Worm (Caenorhabditis elegans): ENCODE results near the gene pqn-51.

The pqn-51 gene

ce11 chrV:5049333-5049942 lies at the start of gene pqn-51, which contains the start of gene K11D12.14:
pqn-51 (plus strand) TSS chrV:5049607.
K11D12.14 (plus strand) TSS chrV:5049636.
- no peak for TF ChIP-seq unc-62 (GFP tag; optimal IDR thresholded peaks at IDR 0.05)

DNA sequence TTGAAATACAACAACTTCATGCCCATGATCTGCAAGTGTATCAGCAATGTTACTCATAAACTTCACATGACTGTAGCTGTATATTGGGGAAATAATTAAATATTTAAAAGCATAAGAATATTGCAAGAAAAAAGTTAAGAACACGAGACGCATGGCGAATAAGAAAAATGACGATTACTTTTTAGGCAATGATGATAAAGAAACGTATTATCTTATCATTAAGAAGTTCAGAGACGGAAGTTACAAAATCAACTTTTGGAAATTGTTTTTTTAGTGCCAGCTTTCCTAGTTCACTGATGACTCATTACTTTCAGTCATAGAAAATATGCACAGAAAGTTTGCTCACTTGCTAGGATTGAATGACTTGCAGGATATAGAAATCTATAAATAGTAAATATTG lies 49.0 kb upstream of the pqn-51 start, which contains the start of gene ugt-7:
Gene ugt-7 (minus strand): TSS at position 161 of the 400 bp plus-strand sequence.
- TF ChIP-seq unc-62 (GFP tag; optimal IDR thresholded peaks at IDR 0.05) = no peak

- TF ChIP-seq unc-62 (GFP tag; optimal IDR thresholded peaks at IDR 0.05) = no peak
Measured at ce11 chrV:5001386-5001785, 48.0 kb upstream of the pqn-51 start, which contains the start of gene srr-8. srr-8 (plus strand) TSS chrV:5001686.

ce11 chrV:5012193-5012853 lies 37.1 kb upstream of the pqn-51 start, which contains the start of gene srr-6:
srr-6 (plus strand) TSS chrV:5012803.
- TF ChIP-seq unc-62 (GFP tag; optimal IDR thresholded peaks at IDR 0.05) = no peak

DNA sequence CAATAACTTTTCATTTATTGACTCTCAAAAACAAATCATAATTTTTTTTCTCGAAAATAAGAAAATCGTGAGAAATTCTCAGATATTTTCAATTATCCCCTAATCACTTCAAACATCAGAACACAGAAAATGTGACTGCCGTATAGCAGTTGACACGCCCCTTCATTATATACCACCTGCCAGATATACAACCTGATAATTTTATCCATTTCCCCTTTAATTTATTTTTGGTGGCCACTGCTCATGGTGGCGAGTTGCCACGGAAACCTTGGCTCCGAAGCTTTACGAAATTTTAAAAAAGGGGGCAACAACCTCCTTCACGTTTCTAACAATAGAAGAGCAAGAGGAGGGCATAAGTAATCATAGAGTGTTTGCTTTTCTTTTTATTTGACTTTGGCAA lies 32.7 kb upstream of the pqn-51 start:
- TF ChIP-seq unc-62 (GFP tag; optimal IDR thresholded peaks at IDR 0.05) = no peak

ce11 chrV:5018067-5018466 lies 31.3 kb upstream of the pqn-51 start:
- TF ChIP-seq unc-62 (GFP tag; optimal IDR thresholded peaks at IDR 0.05) = no peak

- no peak for TF ChIP-seq unc-62 (GFP tag; optimal IDR thresholded peaks at IDR 0.05)
Measured at ce11 chrV:5018810-5019274, 30.6 kb upstream of the pqn-51 start, which contains the start of gene srr-4. srr-4 (plus strand) TSS chrV:5019224.

ce11 chrV:5023355-5023754 lies 26.1 kb upstream of the pqn-51 start:
- TF ChIP-seq unc-62 (GFP tag; optimal IDR thresholded peaks at IDR 0.05) = no peak

DNA sequence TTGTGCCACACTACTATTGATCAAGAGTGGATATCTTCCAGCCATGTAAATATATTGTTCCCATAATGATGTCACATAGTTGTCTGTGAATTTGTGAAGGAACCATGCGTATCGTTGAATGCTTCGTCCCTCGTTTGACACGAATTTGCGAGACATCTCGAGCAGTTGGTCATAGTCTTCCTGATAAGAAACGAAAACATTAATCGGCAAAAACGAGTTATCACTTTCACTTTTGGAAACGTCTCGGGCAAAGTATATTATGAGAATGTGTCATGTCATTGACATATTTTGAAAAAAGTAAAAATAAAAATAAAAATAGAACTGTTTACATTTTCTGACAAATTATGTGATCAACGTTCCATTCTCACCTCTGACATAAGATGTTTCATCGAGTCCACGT lies 23.0 kb upstream of the pqn-51 start:
- TF ChIP-seq unc-62 (GFP tag; optimal IDR thresholded peaks at IDR 0.05) = no peak

DNA sequence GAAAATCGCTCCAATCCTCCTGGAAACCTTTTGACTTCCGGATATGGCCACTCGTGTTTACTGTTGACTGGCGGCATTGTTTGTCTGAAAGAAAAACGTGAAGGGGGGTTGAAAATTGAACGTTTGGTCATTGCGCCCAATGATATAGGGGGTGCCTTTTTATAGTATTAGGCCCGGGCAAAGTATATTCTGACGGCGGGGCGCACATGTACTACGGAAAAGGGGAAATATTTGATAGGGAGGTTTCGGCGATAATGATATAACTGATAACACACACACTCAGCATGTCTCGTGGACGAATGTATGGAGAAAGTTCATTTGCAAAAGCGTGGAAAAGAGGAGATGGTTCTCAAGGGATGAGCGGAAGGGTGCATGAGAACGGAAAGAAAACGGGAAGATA lies 21.8 kb upstream of the pqn-51 start, which contains the start of gene cpt-4:
Gene cpt-4 (minus strand): TSS at position 84 of the 400 bp plus-strand sequence.
- TF ChIP-seq unc-62 (GFP tag; optimal IDR thresholded peaks at IDR 0.05) = no peak

- TF ChIP-seq unc-62 (GFP tag; optimal IDR thresholded peaks at IDR 0.05) = no peak
Measured at ce11 chrV:5030212-5030611, 19.2 kb upstream of the pqn-51 start.

ce11 chrV:5030715-5031114 lies 18.7 kb upstream of the pqn-51 start, which contains the start of gene swt-7:
swt-7 (minus strand) TSS chrV:5030815.
- no peak for TF ChIP-seq unc-62 (GFP tag; optimal IDR thresholded peaks at IDR 0.05)

- no peak for TF ChIP-seq unc-62 (GFP tag; optimal IDR thresholded peaks at IDR 0.05)
Measured at ce11 chrV:5031764-5032163, 17.6 kb upstream of the pqn-51 start.

ce11 chrV:5032176-5032575 lies 17.2 kb upstream of the pqn-51 start:
- no peak for TF ChIP-seq unc-62 (GFP tag; optimal IDR thresholded peaks at IDR 0.05)

- no peak for TF ChIP-seq unc-62 (GFP tag; optimal IDR thresholded peaks at IDR 0.05)
Measured at ce11 chrV:5033099-5033498, 16.3 kb upstream of the pqn-51 start, which contains the start of gene K11D12.13. K11D12.13 (plus strand) TSS chrV:5033399.

ce11 chrV:5035058-5035457 lies 14.3 kb upstream of the pqn-51 start, which contains the start of gene K11D12.6:
K11D12.6 (minus strand) TSS chrV:5035158.
- TF ChIP-seq unc-62 (GFP tag; optimal IDR thresholded peaks at IDR 0.05) = no peak

DNA sequence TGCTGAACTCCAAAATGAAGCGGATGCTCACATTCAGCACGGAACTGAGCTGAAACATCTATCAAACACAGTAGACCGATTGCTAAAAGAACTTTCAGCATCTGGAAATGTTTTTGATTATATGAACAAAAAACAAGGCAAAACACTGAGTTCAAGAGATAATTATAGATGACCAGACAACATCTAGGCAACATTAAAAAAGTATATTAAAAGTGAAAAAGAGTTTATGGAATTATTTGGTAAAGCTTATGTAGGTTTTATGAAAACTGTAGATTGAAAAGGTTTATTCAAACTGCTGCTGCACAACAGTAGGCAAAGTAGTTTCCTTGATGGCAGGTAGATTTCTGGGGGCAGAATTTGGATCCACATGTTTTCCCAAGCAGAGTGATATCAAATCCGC lies 13.0 kb upstream of the pqn-51 start, which contains the start of gene K11D12.7:
Gene K11D12.7 (minus strand): TSS at position 101 of the 400 bp plus-strand sequence.
- no peak for TF ChIP-seq unc-62 (GFP tag; optimal IDR thresholded peaks at IDR 0.05)
